Fruit fly (Drosophila melanogaster): ENCODE results near the gene Vps60.

Gene Vps60

dm6 chr3L:17657728-17658379 is 36.4 kb upstream of the Vps60 start (continued):
- TF ChIP-seq D (optimal IDR thresholded peaks at IDR 0.05) (no peak), D (GFP tag; optimal IDR thresholded peaks at IDR 0.05) (peak; percentile 25), CG8359 (GFP tag; optimal IDR thresholded peaks at IDR 0.05; ENCODE audit: borderline replicate concordance) (peak; percentile 29), CG12744 (GFP tag; optimal IDR thresholded peaks at IDR 0.05) (peak; percentile 22), CG12659 (GFP tag; optimal IDR thresholded peaks at IDR 0.05) (peak; percentile 0), CG30431 (GFP tag; optimal IDR thresholded peaks at IDR 0.05) (peak; percentile 14), CG11504 (tag; optimal IDR thresholded peaks at IDR 0.05) (peak; percentile 64), Neu2 (GFP tag; optimal IDR thresholded peaks at IDR 0.05; ENCODE audit: borderline replicate concordance) (no peak), CG30403 (GFP tag; optimal IDR thresholded peaks at IDR 0.05) (peak; percentile 3), Max (GFP tag; optimal IDR thresholded peaks at IDR 0.05) (peak; percentile 24), Dbx (GFP tag; IDR thresholded peaks at IDR 0.05) (no peak), CG14014 (GFP tag; IDR thresholded peaks at IDR 0.05) (no peak), CG15479 (GFP tag; optimal IDR thresholded peaks at IDR 0.05) (peak; percentile 7), pan (optimal IDR thresholded peaks at IDR 0.05) (no peak), pan (GFP tag; optimal IDR thresholded peaks at IDR 0.05 in 1 of 2, IDR thresholded peaks at IDR 0.05 in 1 of 2) (peak in 1 of 2 experiments; percentile 40), prd (optimal IDR thresholded peaks at IDR 0.05) (no peak), prd (GFP tag; IDR thresholded peaks at IDR 0.05) (peak; percentile 40; the same call in 1 of the 3 replicates), CG1233 (GFP tag; optimal IDR thresholded peaks at IDR 0.05) (no peak), CG9727 (GFP tag; optimal IDR thresholded peaks at IDR 0.05) (peak; percentile 22), CG17612 (GFP tag; IDR thresholded peaks at IDR 0.05) (no peak), CG12219 (GFP tag; optimal IDR thresholded peaks at IDR 0.05) (peak; percentile 17), CG6854 (GFP tag; optimal IDR thresholded peaks at IDR 0.05) (peak; percentile 36), lola (GFP tag; optimal IDR thresholded peaks at IDR 0.05) (peak in 1 of 3 experiments; percentile 37), NfI (GFP tag; optimal IDR thresholded peaks at IDR 0.05) (peak; percentile 16), CG2678 (tag; optimal IDR thresholded peaks at IDR 0.05) (peak; percentile 62), pb (GFP tag; optimal IDR thresholded peaks at IDR 0.05) (no peak), CG15073 (GFP tag; optimal IDR thresholded peaks at IDR 0.05) (no peak), HHEX (GFP tag; optimal IDR thresholded peaks at IDR 0.05) (peak; percentile 23), CG10366 (GFP tag; IDR thresholded peaks at IDR 0.05) (no peak), CG17802 (tag; optimal IDR thresholded peaks at IDR 0.05) (no peak), NFAT (GFP tag; IDR thresholded peaks at IDR 0.05) (no peak), Ets65A (GFP tag) (peak; percentile 89), CG9215 (GFP tag; IDR thresholded peaks at IDR 0.05) (no peak), CG2120 (GFP tag; optimal IDR thresholded peaks at IDR 0.05) (peak; percentile 38), CG10462 (GFP tag; optimal IDR thresholded peaks at IDR 0.05) (no peak), CG6689 (GFP tag; IDR thresholded peaks at IDR 0.05) (0 out of 2 replicates have a peak, but pooled peaks have one; percentile 21), tx (GFP tag; optimal IDR thresholded peaks at IDR 0.05) (no peak), CG10267 (tag; optimal IDR thresholded peaks at IDR 0.05) (peak; percentile 27), twi (tag; optimal IDR thresholded peaks at IDR 0.05) (no peak), Poxn (GFP tag; IDR thresholded peaks at IDR 0.05) (no peak), vvl (GFP tag; IDR thresholded peaks at IDR 0.05) (no peak), CTCF (GFP tag; optimal IDR thresholded peaks at IDR 0.05) (peak; percentile 10), gsb-n (tag; optimal IDR thresholded peaks at IDR 0.05) (peak; percentile 13), CG3995 (GFP tag; optimal IDR thresholded peaks at IDR 0.05) (no peak), HmgZ (tag; optimal IDR thresholded peaks at IDR 0.05) (peak; percentile 34), GATAe (GFP tag; conservative IDR thresholded peaks at IDR 0.05) (no peak), B-H1 (GFP tag; IDR thresholded peaks at IDR 0.05) (no peak), PHDP (tag; optimal IDR thresholded peaks at IDR 0.05) (peak; percentile 59), br (optimal IDR thresholded peaks at IDR 0.05) (no peak), CG18619 (GFP tag; optimal IDR thresholded peaks at IDR 0.05) (peak; percentile 34), D19A (tag; optimal IDR thresholded peaks at IDR 0.05) (peak; percentile 56), CG14667 (GFP tag; IDR thresholded peaks at IDR 0.05) (no peak)

All from whole organism, embryonic.